Fruit fly (Drosophila melanogaster) whole organism, wandering third instar larva: ENCODE measurements around the gene KaiR1D.

Experiments used
- Abd-B ChIP-seq: fragments of >200 bp; optimal IDR thresholded peaks from 2 replicates; lab custom pipeline; 2017; ENCODE audit warnings: missing biosample characterization, missing genetic modification characterization
- CG9705 ChIP-seq: fragments of 200-800 bp; sonication (Bioruptor generic); optimal IDR thresholded peaks from 2 replicates; lab custom pipeline; 2018; ENCODE audit warnings: missing biosample characterization, mild to moderate bottlenecking, missing genetic modification characterization
- CrebA ChIP-seq: fragments of 200-800 bp; sonication (Bioruptor generic); optimal IDR thresholded peaks from 2 replicates; lab custom pipeline; 2016; ENCODE audit warnings: missing biosample characterization, mild to moderate bottlenecking, missing genetic modification characterization, borderline replicate concordance
- Dfd ChIP-seq: fragments of >200 bp; optimal IDR thresholded peaks from 2 replicates; lab custom pipeline; 2017; ENCODE audit warnings: missing biosample characterization, missing genetic modification characterization
- GATAd ChIP-seq: sonication (Bioruptor generic); optimal IDR thresholded peaks from 2 replicates; lab custom pipeline; 2016; ENCODE audit warnings: missing biosample characterization, missing genetic modification characterization
- HLH106 ChIP-seq: fragments of 200-800 bp; optimal IDR thresholded peaks from 3 replicates; lab custom pipeline; 2019; ENCODE audit warnings: missing biosample characterization, mild to moderate bottlenecking, missing genetic modification characterization, moderate library complexity
- Hnf4 ChIP-seq: fragments of 200-800 bp; sonication (Bioruptor generic); optimal IDR thresholded peaks from 2 replicates; lab custom pipeline; 2016; ENCODE audit warnings: missing biosample characterization, mild to moderate bottlenecking, missing genetic modification characterization
- Hr78 ChIP-seq: fragments of >200 bp; optimal IDR thresholded peaks from 2 replicates; lab custom pipeline; 2017; ENCODE audit warnings: missing biosample characterization, missing genetic modification characterization
- Hr83 ChIP-seq: fragments of 200-300 bp; sonication (Bioruptor generic); optimal IDR thresholded peaks from 2 replicates; lab custom pipeline; 2016; ENCODE audit warnings: missing biosample characterization, mild to moderate bottlenecking, missing genetic modification characterization, moderate library complexity; ENCODE audit not compliant: poor library complexity, severe bottlenecking
- Jra ChIP-seq: sonication (Bioruptor generic); optimal IDR thresholded peaks from 2 replicates; lab custom pipeline; 2016; ENCODE audit warnings: missing biosample characterization, missing genetic modification characterization
- Mio ChIP-seq: sonication (Bioruptor generic); optimal IDR thresholded peaks from 2 replicates; lab custom pipeline; 2016; ENCODE audit warnings: missing biosample characterization, missing genetic modification characterization
- Myc ChIP-seq: fragments of >200 bp; optimal IDR thresholded peaks from 2 replicates; lab custom pipeline; 2017
- N ChIP-seq: fragments of >200 bp; optimal IDR thresholded peaks from 2 replicates; lab custom pipeline; 2018; ENCODE audit warnings: missing biosample characterization, missing external identifiers, missing genetic modification characterization
- OdsH ChIP-seq: fragments of 200-800 bp; sonication (Bioruptor generic); optimal IDR thresholded peaks from 2 replicates; lab custom pipeline; 2016; ENCODE audit warnings: missing biosample characterization, mild to moderate bottlenecking, missing genetic modification characterization
- Rel ChIP-seq, 2 experiments: fragments of 200-800 bp; sonication (Bioruptor generic) in 1 of 2; optimal IDR thresholded peaks; 2 replicates in 1 of 2; 3 replicates in 1 of 2; lab custom pipeline; 2016 to 2019; ENCODE audit warnings: mild to moderate bottlenecking in 2 of 2, missing biosample characterization in 2 of 2, missing genetic modification characterization in 2 of 2, moderate library complexity in 1 of 2
- Sp1 ChIP-seq: fragments of 200-800 bp; sonication (Bioruptor generic); optimal IDR thresholded peaks from 3 replicates; lab custom pipeline; 2019; ENCODE audit warnings: missing biosample characterization, mild to moderate bottlenecking, missing genetic modification characterization, moderate library complexity
- Vsx2 ChIP-seq: fragments of 200-300, 225-300 bp; sonication (Bioruptor generic); optimal IDR thresholded peaks from 2 replicates; lab custom pipeline; 2018; ENCODE audit warnings: missing biosample characterization, missing genetic modification characterization; ENCODE audit not compliant: partially characterized antibody
- br ChIP-seq: fragments of 200-800 bp; sonication (Bioruptor generic); optimal IDR thresholded peaks from 2 replicates; lab custom pipeline; 2016; ENCODE audit warnings: missing biosample characterization, missing genetic modification characterization
- brk ChIP-seq: fragments of 200-800 bp; sonication (Bioruptor generic); optimal IDR thresholded peaks from 2 replicates; lab custom pipeline; 2016; ENCODE audit warnings: missing biosample characterization, mild to moderate bottlenecking, missing genetic modification characterization
- dl ChIP-seq, 2 experiments: fragments of 175-275, 200-275 bp in 1 of 2; fragments of 200-275 bp in 1 of 2; sonication (Bioruptor generic); optimal IDR thresholded peaks; lab custom pipeline; 2018; ENCODE audit warnings: mild to moderate bottlenecking in 2 of 2, missing biosample characterization in 2 of 2, missing genetic modification characterization in 2 of 2, moderate library complexity in 2 of 2; ENCODE audit not compliant: partially characterized antibody in 2 of 2, insufficient read depth in 1 of 2
- dsf ChIP-seq: sonication (Bioruptor generic); optimal IDR thresholded peaks from 2 replicates; lab custom pipeline; 2016; ENCODE audit warnings: missing biosample characterization, missing genetic modification characterization, borderline replicate concordance
- ey ChIP-seq: fragments of 200-800 bp; sonication (Bioruptor generic); optimal IDR thresholded peaks from 2 replicates; lab custom pipeline; 2016; ENCODE audit warnings: missing biosample characterization, missing genetic modification characterization
- foxo ChIP-seq, 2 experiments: fragments of 200-800 bp; sonication (Bioruptor generic); optimal IDR thresholded peaks; 2 replicates in 1 of 2; 3 replicates in 1 of 2; lab custom pipeline; 2016 to 2017; ENCODE audit warnings: missing biosample characterization in 2 of 2, missing genetic modification characterization in 2 of 2
- fru ChIP-seq: fragments of 200-800 bp; sonication (Bioruptor generic); optimal IDR thresholded peaks from 3 replicates; lab custom pipeline; 2016; ENCODE audit warnings: missing biosample characterization, mild to moderate bottlenecking, missing genetic modification characterization
- h ChIP-seq: fragments of 200-800 bp; sonication (Bioruptor generic); optimal IDR thresholded peaks from 3 replicates; lab custom pipeline; 2016; ENCODE audit warnings: missing biosample characterization, mild to moderate bottlenecking, missing genetic modification characterization
- jim ChIP-seq: fragments of 175-275, 200-325 bp; sonication (Bioruptor generic); optimal IDR thresholded peaks from 2 replicates; lab custom pipeline; 2016; ENCODE audit warnings: missing biosample characterization, mild to moderate bottlenecking, missing genetic modification characterization
- lola ChIP-seq: fragments of >200 bp; optimal IDR thresholded peaks from 2 replicates; lab custom pipeline; 2017; ENCODE audit warnings: missing biosample characterization, missing genetic modification characterization
- pan ChIP-seq: fragments of >200 bp; optimal IDR thresholded peaks from 2 replicates; lab custom pipeline; 2017
- sv ChIP-seq: fragments of 200-800 bp; sonication (Bioruptor generic); optimal IDR thresholded peaks from 3 replicates; lab custom pipeline; 2016; ENCODE audit warnings: missing biosample characterization, missing genetic modification characterization
- tai ChIP-seq: sonication (Bioruptor generic); optimal IDR thresholded peaks from 2 replicates; lab custom pipeline; 2016; ENCODE audit warnings: missing biosample characterization, missing genetic modification characterization
- usp ChIP-seq: fragments of >200 bp; optimal IDR thresholded peaks from 2 replicates; lab custom pipeline; 2017; ENCODE audit warnings: missing biosample characterization, missing genetic modification characterization
- woc ChIP-seq: sonication (Bioruptor generic); optimal IDR thresholded peaks from 2 replicates; lab custom pipeline; 2016; ENCODE audit warnings: missing biosample characterization, mild to moderate bottlenecking, missing genetic modification characterization

Gene KaiR1D

dm6 chr3R:20891495-20891894 is 25.5 kb upstream of the KaiR1D start:
- TF ChIP-seq ey (GFP tag; lab: Kevin White, UChicago) (no peak), Vsx2 (GFP tag; lab: Kevin White, UChicago) (no peak), HLH106 (no peak), OdsH (GFP tag; lab: Kevin White, UChicago) (no peak), Hnf4 (GFP tag; lab: Kevin White, UChicago) (no peak), brk (GFP tag; lab: Kevin White, UChicago) (no peak), woc (GFP tag; lab: Kevin White, UChicago) (no peak), CrebA (GFP tag; lab: Kevin White, UChicago) (peak; percentile 24), dl (GFP tag; optimal IDR thresholded peaks at IDR 0.05; lab: Kevin White, UChicago; ENCODE audit: insufficient read depth in 1 of 2, partially characterized antibody in 2 of 2) (peak in 1 of 2 experiments; percentile 3), N (GFP tag; lab: Kevin White, UChicago) (no peak), tai (GFP tag; lab: Kevin White, UChicago) (peak; percentile 11), CG9705 (no peak), Hr78 (GFP tag; lab: Kevin White, UChicago) (no peak)

DNA sequence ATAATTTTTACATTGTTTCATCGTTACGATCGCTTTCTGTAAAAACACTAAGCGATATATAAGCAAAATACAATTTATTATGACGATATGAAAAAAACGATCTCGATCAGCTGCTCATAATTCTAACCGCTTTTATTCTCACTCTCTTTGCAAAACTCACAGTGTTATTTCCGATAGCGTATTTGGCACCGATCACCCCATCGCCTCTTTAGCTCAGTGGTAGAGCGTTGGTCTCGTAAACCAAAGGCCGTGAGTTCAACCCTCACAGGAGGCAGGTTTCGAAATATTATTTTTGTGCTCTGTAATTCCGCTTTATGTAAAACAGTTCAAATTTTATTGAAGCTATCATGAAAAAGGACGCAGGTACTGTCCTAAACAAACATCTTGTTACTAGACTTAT is 24.9 kb upstream of the KaiR1D start:
- TF ChIP-seq Hnf4 (GFP tag; lab: Kevin White, UChicago) (no peak), sv (no peak), GATAd (GFP tag; lab: Kevin White, UChicago) (no peak), Myc (lab: Kevin White, UChicago) (no peak)
- TF ChIP-seq, all 38 proteins: peak for 0

DNA sequence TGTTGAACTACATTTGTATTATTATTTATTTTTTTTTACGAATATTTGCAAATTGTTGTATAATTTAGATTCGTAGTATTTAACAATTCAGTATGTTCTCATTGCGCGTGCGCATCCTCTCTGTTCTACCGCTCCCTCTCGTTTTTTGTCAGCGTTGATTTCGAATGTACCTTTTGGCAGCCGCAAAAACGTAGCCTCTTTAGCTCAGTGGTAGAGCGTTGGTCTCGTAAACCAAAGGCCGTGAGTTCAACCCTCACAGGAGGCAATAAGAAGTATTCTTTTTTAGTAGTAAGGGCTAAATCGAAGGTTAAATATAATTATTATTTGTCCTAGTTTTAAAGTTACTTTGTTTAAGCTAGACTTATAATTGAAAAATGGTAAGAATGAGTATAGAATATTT is 24.5 kb upstream of the KaiR1D start:
- TF ChIP-seq OdsH (GFP tag; lab: Kevin White, UChicago) (no peak), foxo (GFP tag; optimal IDR thresholded peaks at IDR 0.05; lab: Kevin White, UChicago) (no peak), lola (GFP tag; lab: Kevin White, UChicago) (no peak), CG9705 (no peak), Vsx2 (GFP tag; lab: Kevin White, UChicago) (peak; percentile 52), Jra (GFP tag; lab: Kevin White, UChicago) (no peak), h (GFP tag; lab: Kevin White, UChicago) (no peak), Rel (GFP tag; optimal IDR thresholded peaks at IDR 0.05; lab: Kevin White, UChicago) (no peak), Rel (tag; optimal IDR thresholded peaks at IDR 0.05; lab: Kevin White, UChicago) (no peak)

- TF ChIP-seq dl (GFP tag; optimal IDR thresholded peaks at IDR 0.05; lab: Kevin White, UChicago; ENCODE audit: insufficient read depth in 1 of 2, partially characterized antibody in 2 of 2) (no peak), ey (GFP tag; lab: Kevin White, UChicago) (no peak), fru (GFP tag; lab: Kevin White, UChicago) (no peak), sv (no peak), OdsH (GFP tag; lab: Kevin White, UChicago) (no peak), usp (GFP tag; lab: Kevin White, UChicago) (no peak), foxo (GFP tag; optimal IDR thresholded peaks at IDR 0.05; lab: Kevin White, UChicago) (no peak), br (GFP tag; lab: Kevin White, UChicago) (no peak), N (GFP tag; lab: Kevin White, UChicago) (no peak), jim (GFP tag; lab: Kevin White, UChicago) (no peak), Sp1 (no peak), Vsx2 (GFP tag; lab: Kevin White, UChicago) (no peak), lola (GFP tag; lab: Kevin White, UChicago) (no peak)
These were observed 11.4 kb upstream of the KaiR1D start, which contains the start of gene TotZ for dm6 chr3R:20877436-20877835. Gene TotZ, plus strand, starts transcription at chr3R:20877736.

DNA sequence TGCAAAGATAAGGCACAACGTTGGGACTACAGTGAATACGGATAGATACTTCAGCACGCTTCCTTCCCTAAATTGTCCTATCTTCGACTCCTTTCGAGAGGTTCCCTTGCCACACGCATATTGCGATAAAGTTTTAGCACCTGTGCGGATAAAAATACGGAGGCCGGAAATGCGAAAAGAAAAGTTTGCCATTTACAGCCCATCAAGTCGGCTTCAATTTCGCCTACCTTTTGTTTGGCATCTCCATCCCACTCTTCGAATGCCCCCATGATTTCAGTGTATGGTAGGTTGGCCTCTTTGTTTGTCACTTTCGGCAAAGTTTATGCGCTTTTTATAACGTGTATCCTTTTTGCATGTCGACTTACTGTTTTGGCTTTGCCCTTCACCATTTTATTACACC is 10.6 kb upstream of the KaiR1D start:
- TF ChIP-seq lola (GFP tag; lab: Kevin White, UChicago) (no peak), Myc (lab: Kevin White, UChicago) (no peak), Mio (no peak), dsf (GFP tag; lab: Kevin White, UChicago) (no peak), tai (GFP tag; lab: Kevin White, UChicago) (no peak)
- TF ChIP-seq, all 38 proteins: peak for 0

DNA sequence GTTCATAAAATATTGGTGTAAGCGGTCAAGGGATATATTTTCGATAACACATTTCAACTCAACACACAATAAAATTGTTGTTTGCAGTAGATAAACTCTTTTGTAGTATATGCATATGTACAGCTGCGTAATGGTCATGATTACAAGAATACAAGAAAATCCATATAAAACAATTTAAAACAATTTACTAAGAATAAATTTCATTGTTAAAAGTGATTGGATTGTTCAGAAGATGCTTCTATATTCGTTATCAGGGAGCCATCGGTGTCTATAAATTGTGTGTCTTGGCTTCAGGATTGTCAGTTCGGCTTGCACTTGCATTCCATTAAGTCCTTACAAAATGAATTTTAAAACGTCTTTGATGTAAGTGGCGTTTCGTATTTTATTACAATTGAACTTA is 7.6 kb upstream of the KaiR1D start, which contains the start of gene TotB:
TSS of gene TotB (plus strand) at position 301 of the 400 bp plus-strand sequence.
- TF ChIP-seq ey (GFP tag; lab: Kevin White, UChicago) (no peak), Dfd (GFP tag; lab: Kevin White, UChicago) (no peak), pan (no peak), Hr83 (GFP tag; lab: Kevin White, UChicago) (no peak), dl (GFP tag; optimal IDR thresholded peaks at IDR 0.05; lab: Kevin White, UChicago; ENCODE audit: insufficient read depth in 1 of 2, partially characterized antibody in 2 of 2) (no peak), N (GFP tag; lab: Kevin White, UChicago) (no peak), Jra (GFP tag; lab: Kevin White, UChicago) (no peak), br (GFP tag; lab: Kevin White, UChicago) (no peak), Abd-B (no peak)
- TF ChIP-seq, all 38 proteins: peak for 0
